Fruit fly (Drosophila melanogaster) whole organism, embryonic: Measurements from ENCODE around the gene MED28.

ENCODE experiments used
- Asciz ChIP-seq: fragments of 200-800 bp; sonication (Bioruptor generic); optimal IDR thresholded peaks from 2 replicates; lab custom pipeline; 2017; ENCODE audit warnings: missing biosample characterization, mild to moderate bottlenecking, missing genetic modification characterization, missing genetic modification reagents
- Atf-2 ChIP-seq: fragments of 200-800 bp; sonication (Bioruptor generic); optimal IDR thresholded peaks from 2 replicates; lab custom pipeline; 2016; ENCODE audit warnings: missing biosample characterization, missing genetic modification characterization
- CG10366 ChIP-seq: fragments of 200-800 bp; sonication (Bioruptor generic); IDR thresholded peaks from 2 replicates; pipeline ENCODE4 v1.3.6; 2022; ENCODE audit warnings: missing biosample characterization, missing genetic modification characterization
- CG10431 ChIP-seq: fragments of 200-800 bp; sonication (Bioruptor generic); optimal IDR thresholded peaks from 3 replicates; lab custom pipeline; 2018; ENCODE audit warnings: missing biosample characterization, mild to moderate bottlenecking, missing genetic modification characterization
- CG11696 ChIP-seq: fragments of 200-800 bp; sonication (Bioruptor generic); IDR thresholded peaks from 2 replicates; pipeline ENCODE4 v1.3.6; 2022; ENCODE audit warnings: missing biosample characterization, missing genetic modification characterization
- CG13123 ChIP-seq: fragments of 200-800 bp; sonication (Bioruptor generic); optimal IDR thresholded peaks from 2 replicates; lab custom pipeline; 2016; ENCODE audit warnings: missing biosample characterization, missing genetic modification characterization
- CG14014 ChIP-seq: fragments of 200-800 bp; sonication (Bioruptor generic); IDR thresholded peaks from 2 replicates; pipeline ENCODE4 v1.3.6; 2022; ENCODE audit warnings: missing biosample characterization, missing genetic modification characterization
- CG2129 ChIP-seq: fragments of 200-800 bp; sonication (Bioruptor generic); IDR thresholded peaks from 2 replicates; pipeline ENCODE4 v1.3.6; 2022; ENCODE audit warnings: missing biosample characterization, missing genetic modification characterization; ENCODE audit not compliant: partially characterized antibody
- CG3065 ChIP-seq: fragments of 200-800 bp; sonication (Bioruptor generic); optimal IDR thresholded peaks from 2 replicates; lab custom pipeline; 2016; ENCODE audit warnings: missing biosample characterization, missing genetic modification characterization
- CG31224 ChIP-seq: fragments of 200-800 bp; sonication (Bioruptor generic); IDR thresholded peaks from 2 replicates; pipeline ENCODE4 v1.3.6; 2022; ENCODE audit warnings: missing biosample characterization, missing genetic modification characterization
- CG3281 ChIP-seq: fragments of 200-800 bp; sonication (Bioruptor generic); optimal IDR thresholded peaks from 3 replicates; lab custom pipeline; 2017; ENCODE audit warnings: missing biosample characterization, mild to moderate bottlenecking, missing genetic modification characterization
- CG34224 ChIP-seq: fragments of 200-800 bp; sonication (Bioruptor generic); IDR thresholded peaks from 3 replicates; pipeline ENCODE4 v1.3.6; 2022; ENCODE audit warnings: missing biosample characterization, missing genetic modification characterization; ENCODE audit not compliant: partially characterized antibody
- CG6689 ChIP-seq: fragments of 200-800 bp; sonication (Bioruptor generic); IDR thresholded peaks from 2 replicates; pipeline ENCODE4 v1.3.6; 2022; ENCODE audit warnings: missing biosample characterization, missing genetic modification characterization
- CG7372 ChIP-seq: fragments of 200-800 bp; sonication (Bioruptor generic); IDR thresholded peaks from 2 replicates; pipeline ENCODE4 v1.3.6; 2022; ENCODE audit warnings: missing biosample characterization, missing genetic modification characterization
- CG7745 ChIP-seq: fragments of 200-800 bp; sonication (Bioruptor generic); optimal IDR thresholded peaks from 2 replicates; lab custom pipeline; 2018; ENCODE audit warnings: missing biosample characterization, mild to moderate bottlenecking, missing genetic modification characterization, moderate library complexity
- CG7928 ChIP-seq: fragments of 200-800 bp; sonication (Bioruptor generic); optimal IDR thresholded peaks from 2 replicates; lab custom pipeline; 2017; ENCODE audit warnings: missing biosample characterization, mild to moderate bottlenecking, missing genetic modification characterization
- CkIIα-i1 ChIP-seq: fragments of 200-800 bp; sonication (Bioruptor generic); IDR thresholded peaks from 2 replicates; pipeline ENCODE4 v1.3.6; 2022; ENCODE audit warnings: missing biosample characterization, missing genetic modification characterization
- Deaf1 ChIP-seq: fragments of 200-800 bp; optimal IDR thresholded peaks from 3 replicates; lab custom pipeline; 2019; ENCODE audit warnings: missing biosample characterization, mild to moderate bottlenecking, missing genetic modification characterization, moderate library complexity
- Dll ChIP-seq: fragments of 200-800 bp; sonication (Bioruptor generic); IDR thresholded peaks from 4 replicates; pipeline ENCODE4 v1.3.6; 2022; ENCODE audit warnings: missing biosample characterization, missing genetic modification characterization; ENCODE audit not compliant: partially characterized antibody
- Drgx ChIP-seq: fragments of 200-800 bp; sonication (Bioruptor generic); IDR thresholded peaks from 2 replicates; pipeline ENCODE4 v1.3.6; 2022; ENCODE audit warnings: missing biosample characterization, missing genetic modification characterization
- E2f2 ChIP-seq: fragments of 200-800 bp; sonication (Bioruptor generic); IDR thresholded peaks from 2 replicates; pipeline ENCODE4 v1.3.6; 2022; ENCODE audit warnings: missing biosample characterization, missing genetic modification characterization
- Fer3 ChIP-seq: fragments of 200-800 bp; sonication (Bioruptor generic); optimal IDR thresholded peaks from 2 replicates; lab custom pipeline; 2018; ENCODE audit warnings: missing biosample characterization, mild to moderate bottlenecking, missing genetic modification characterization, moderate library complexity
- HHEX ChIP-seq: fragments of 200-800 bp; sonication (Bioruptor generic); optimal IDR thresholded peaks from 3 replicates; lab custom pipeline; 2017; ENCODE audit warnings: missing biosample characterization, mild to moderate bottlenecking, missing genetic modification characterization, missing genetic modification reagents
- Hand ChIP-seq: fragments of 200-800 bp; sonication (Bioruptor generic); optimal IDR thresholded peaks from 2 replicates; lab custom pipeline; 2017; ENCODE audit warnings: mild to moderate bottlenecking, missing biosample characterization, missing genetic modification reagents, missing genetic modification characterization
- Hr3 ChIP-seq: fragments of 200-800 bp; sonication (Bioruptor generic); optimal IDR thresholded peaks from 3 replicates; lab custom pipeline; 2016; ENCODE audit warnings: missing biosample characterization, missing genetic modification characterization
- Jarid2 ChIP-seq: fragments of 200-800 bp; sonication (Bioruptor generic); optimal IDR thresholded peaks from 3 replicates; lab custom pipeline; 2017; ENCODE audit warnings: mild to moderate bottlenecking, missing biosample characterization, missing genetic modification reagents, missing genetic modification characterization
- Usf ChIP-seq: fragments of 200-800 bp; sonication (Bioruptor generic); optimal IDR thresholded peaks from 2 replicates; lab custom pipeline; 2017; ENCODE audit warnings: missing genotype, missing biosample characterization, missing genetic modification characterization
- Xbp1 ChIP-seq: fragments of 200-800 bp; sonication (Bioruptor generic); optimal IDR thresholded peaks from 3 replicates; lab custom pipeline; 2016; ENCODE audit warnings: missing biosample characterization, mild to moderate bottlenecking, missing genetic modification characterization
- abd-A ChIP-seq: fragments of 200-800 bp; sonication (Bioruptor generic); optimal IDR thresholded peaks from 3 replicates; lab custom pipeline; 2019; ENCODE audit warnings: missing biosample characterization, mild to moderate bottlenecking, missing genetic modification characterization, moderate library complexity
- al ChIP-seq: fragments of 200-800 bp; sonication (Bioruptor generic); IDR thresholded peaks from 2 replicates; pipeline ENCODE4 v1.3.6; 2022; ENCODE audit warnings: missing biosample characterization, missing genetic modification characterization
- cas ChIP-seq: fragments of 200-800 bp; sonication (Bioruptor generic); IDR thresholded peaks from 2 replicates; pipeline ENCODE4 v1.3.6; 2022; ENCODE audit warnings: missing biosample characterization, missing genetic modification characterization
- chm ChIP-seq: fragments of 200-800 bp; sonication (Bioruptor generic); IDR thresholded peaks from 2 replicates; pipeline ENCODE4 v1.3.6; 2022; ENCODE audit warnings: missing biosample characterization, missing genetic modification characterization
- crol ChIP-seq: fragments of 200-800 bp; sonication (Bioruptor generic); IDR thresholded peaks from 2 replicates; pipeline ENCODE4 v1.3.6; 2022; ENCODE audit warnings: missing biosample characterization, missing genetic modification characterization
- da ChIP-seq: fragments of 200-800 bp; sonication (Bioruptor generic); optimal IDR thresholded peaks from 2 replicates; lab custom pipeline; 2016; ENCODE audit warnings: missing biosample characterization, missing genetic modification characterization
- disco-r ChIP-seq: fragments of 200-800 bp; sonication (Bioruptor generic); optimal IDR thresholded peaks from 2 replicates; lab custom pipeline; 2016; ENCODE audit warnings: missing biosample characterization, missing genetic modification characterization
- emc ChIP-seq: fragments of 200-800 bp; sonication (Bioruptor generic); optimal IDR thresholded peaks from 2 replicates; lab custom pipeline; 2016; ENCODE audit warnings: missing biosample characterization, missing genetic modification characterization
- fd102C ChIP-seq: fragments of 200-800 bp; sonication (Bioruptor generic); optimal IDR thresholded peaks from 2 replicates; lab custom pipeline; 2018; ENCODE audit warnings: missing biosample characterization, mild to moderate bottlenecking, missing genetic modification characterization, moderate library complexity
- fu2 ChIP-seq: fragments of 200-800 bp; sonication (Bioruptor generic); optimal IDR thresholded peaks from 2 replicates; lab custom pipeline; 2016; ENCODE audit warnings: missing biosample characterization, missing genetic modification characterization
- gcm ChIP-seq: fragments of 200-800 bp; sonication (Bioruptor generic); optimal IDR thresholded peaks from 2 replicates; lab custom pipeline; 2019; ENCODE audit warnings: missing biosample characterization, mild to moderate bottlenecking, missing genetic modification characterization, moderate library complexity
- grau ChIP-seq: fragments of 200-800 bp; optimal IDR thresholded peaks from 3 replicates; lab custom pipeline; 2019; ENCODE audit warnings: missing biosample characterization, mild to moderate bottlenecking, missing genetic modification characterization, moderate library complexity
- ham ChIP-seq: fragments of 200-800 bp; sonication (Bioruptor generic); IDR thresholded peaks from 2 replicates; pipeline ENCODE4 v1.3.6; 2022; ENCODE audit warnings: missing biosample characterization, missing genetic modification characterization
- lmd ChIP-seq: fragments of 200-800 bp; sonication (Bioruptor generic); IDR thresholded peaks from 2 replicates; pipeline ENCODE4 v1.3.6; 2022; ENCODE audit warnings: missing biosample characterization, missing genetic modification characterization
- mam ChIP-seq: fragments of 200-800 bp; sonication (Bioruptor generic); optimal IDR thresholded peaks from 3 replicates; lab custom pipeline; 2016; ENCODE audit warnings: missing biosample characterization, missing genetic modification characterization
- phol ChIP-seq: fragments of 200-800 bp; sonication (Bioruptor generic); optimal IDR thresholded peaks from 3 replicates; lab custom pipeline; 2018; ENCODE audit warnings: missing biosample characterization, mild to moderate bottlenecking, missing genetic modification characterization, moderate library complexity
- pros ChIP-seq: fragments of 200-800 bp; sonication (Bioruptor generic); optimal IDR thresholded peaks from 3 replicates; lab custom pipeline; 2019; ENCODE audit warnings: missing biosample characterization, mild to moderate bottlenecking, missing genetic modification characterization, moderate library complexity
- pum ChIP-seq: fragments of 200-800 bp; sonication (Bioruptor generic); optimal IDR thresholded peaks from 2 replicates; lab custom pipeline; 2016; ENCODE audit warnings: missing biosample characterization, missing genetic modification characterization
- sens ChIP-seq: fragments of 200-800 bp; sonication (Bioruptor generic); peaks from one replicate; lab custom pipeline; 2016; ENCODE audit warnings: missing biosample characterization, missing genetic modification characterization
- z ChIP-seq: fragments of 200-800 bp; sonication (Bioruptor generic); IDR thresholded peaks from 3 replicates; pipeline ENCODE4 v1.3.6; 2022; ENCODE audit warnings: missing biosample characterization, missing genetic modification characterization

Gene MED28

DNA sequence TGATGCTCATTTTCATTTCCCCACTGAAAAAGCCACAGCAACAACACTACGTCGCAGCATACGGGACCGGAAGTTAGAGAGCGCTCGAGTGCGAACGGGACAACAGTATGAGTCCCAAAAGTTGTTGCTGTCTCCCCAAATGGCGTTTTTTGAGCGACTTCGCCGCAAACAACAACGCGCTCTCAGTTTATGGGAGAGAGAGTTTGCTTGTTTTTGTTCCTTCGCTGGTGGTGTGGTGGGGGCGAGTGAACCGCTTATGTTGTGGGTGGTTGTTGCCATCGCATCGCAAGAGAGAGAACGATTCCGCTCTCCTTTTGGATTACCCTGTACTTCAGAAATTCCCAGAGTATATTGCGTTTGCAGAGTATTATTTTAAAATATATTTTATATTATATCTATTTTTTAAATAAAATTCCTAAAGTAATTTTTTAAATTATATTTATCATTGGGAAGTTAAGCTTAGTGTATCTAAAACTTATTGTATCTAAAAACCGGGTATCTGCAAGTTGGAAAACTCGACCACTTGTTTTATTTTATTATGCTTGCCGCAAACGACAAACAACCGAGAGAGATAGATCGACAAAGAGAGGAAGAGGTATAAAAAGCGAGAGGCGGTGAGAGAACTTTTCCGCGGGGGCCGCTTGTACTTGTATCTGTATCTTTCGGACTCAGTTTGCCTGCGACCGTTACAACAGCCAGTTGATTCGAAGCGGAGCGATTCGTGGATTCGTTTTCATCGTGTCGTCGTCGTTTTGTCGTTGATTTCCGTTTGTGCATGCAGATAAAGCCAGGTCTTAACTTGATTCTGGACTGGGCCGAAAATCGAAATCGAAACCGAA, 38.9 kb downstream of the MED28 start, which contains the start of gene msi (continued):
- TF ChIP-seq CG10366 (GFP tag; lab: Robert Waterston, UW) (peak; percentile 98), CG13123 (GFP tag; lab: Kevin White, UChicago) (peak; percentile 93), phol (tag; lab: Kevin White, UChicago) (peak; percentile 99), Xbp1 (GFP tag; lab: Kevin White, UChicago) (peak; percentile 98), CG3281 (GFP tag; lab: Kevin White, UChicago) (peak; percentile 98), CkIIα-i1 (GFP tag; lab: Robert Waterston, UW) (peak; percentile 89), CG14014 (GFP tag; lab: Robert Waterston, UW) (peak; percentile 98), cas (GFP tag; lab: Robert Waterston, UW) (peak; percentile 96), gcm (GFP tag; lab: Kevin White, UChicago) (peak; percentile 99), CG10431 (peak; percentile 91), CG7928 (GFP tag; lab: Kevin White, UChicago) (peak; percentile 78), mam (GFP tag; lab: Kevin White, UChicago) (peak; percentile 81), Atf-2 (GFP tag; lab: Kevin White, UChicago) (peak; percentile 68), Dll (no peak; the same call in 3 of the 4 replicates), lmd (peak; percentile 99), emc (GFP tag; lab: Kevin White, UChicago) (peak; percentile 33), Hr3 (peak; percentile 99), CG6689 (peak; percentile 99), z (GFP tag; lab: Robert Waterston, UW) (peak; percentile 67; the same call in 1 of the 3 replicates), disco-r (GFP tag; lab: Kevin White, UChicago) (peak; percentile 20)

- TF ChIP-seq fu2 (GFP tag; lab: Kevin White, UChicago) (no peak), ham (GFP tag; lab: Robert Waterston, UW) (no peak), sens (GFP tag; lab: Kevin White, UChicago) (peak; percentile 39), pum (no peak), E2f2 (no peak), da (GFP tag; lab: Kevin White, UChicago) (no peak), grau (tag; lab: Kevin White, UChicago) (peak; percentile 13)
Observed at dm6 chr3R:25517521-25517920, 40.7 kb downstream of the MED28 start.

DNA sequence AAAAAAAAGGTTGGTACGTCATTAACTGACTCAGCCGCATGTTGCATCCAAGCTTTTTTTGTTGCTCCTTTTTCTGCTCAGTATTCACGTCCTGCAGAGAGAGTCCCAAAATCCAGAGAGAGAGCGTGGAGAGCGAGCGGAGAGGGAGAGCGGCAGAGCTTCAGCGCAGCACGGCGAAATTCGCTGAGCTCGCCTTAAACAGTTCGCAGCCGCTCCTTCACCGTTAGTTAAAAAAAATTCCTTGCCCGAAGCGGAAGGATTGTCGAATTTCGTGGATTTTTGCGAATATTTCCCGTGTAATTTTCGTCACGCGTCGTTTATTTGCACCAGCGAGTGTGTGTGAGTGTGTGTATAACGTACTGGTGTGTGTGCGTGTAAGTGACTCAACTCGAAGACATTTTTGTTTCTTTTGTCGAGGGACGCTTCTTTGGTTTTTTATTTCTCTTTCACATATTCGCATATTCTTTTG, 41.3 kb downstream of the MED28 start:
- TF ChIP-seq Usf (GFP tag; lab: Kevin White, UChicago) (no peak), pros (GFP tag; lab: Kevin White, UChicago) (peak; percentile 13), Hand (no peak), Fer3 (tag; lab: Kevin White, UChicago) (no peak), chm (GFP tag; lab: Robert Waterston, UW) (0 out of 2 replicates have a peak, but pooled peaks have one; percentile 29), Asciz (GFP tag; lab: Kevin White, UChicago) (no peak), fd102C (no peak), Jarid2 (GFP tag; lab: Kevin White, UChicago) (peak; percentile 73), Drgx (GFP tag; lab: Robert Waterston, UW) (0 out of 2 replicates have a peak, but pooled peaks have one; percentile 16), HHEX (GFP tag; lab: Kevin White, UChicago) (no peak), al (GFP tag; lab: Robert Waterston, UW) (no peak), CG31224 (GFP tag; lab: Robert Waterston, UW) (0 out of 2 replicates have a peak, but pooled peaks have one; percentile 6), Deaf1 (peak; percentile 21), abd-A (tag; lab: Kevin White, UChicago) (peak; percentile 43), CG7745 (tag; lab: Kevin White, UChicago) (no peak), CG7372 (no peak), CG11696 (GFP tag; lab: Robert Waterston, UW) (no peak), crol (GFP tag; lab: Robert Waterston, UW) (no peak), CG3065 (GFP tag; lab: Kevin White, UChicago) (no peak), CG34224 (GFP tag; lab: Robert Waterston, UW) (no peak), CG2129 (no peak)
